Fruit fly (Drosophila melanogaster) whole organism, embryonic: ENCODE results near the gene Dpm1.

Source experiments
- ATbp ChIP-seq: fragments of 200-800 bp; sonication (Bioruptor generic); optimal IDR thresholded peaks from 2 replicates; lab custom pipeline; 2017; ENCODE audit warnings: missing biosample characterization, mild to moderate bottlenecking, missing genetic modification characterization, missing genetic modification reagents
- Awh ChIP-seq: fragments of 200-800 bp; sonication (Bioruptor generic); IDR thresholded peaks from 2 replicates; pipeline ENCODE4, ENCODE4 v1.3.6; 2022; ENCODE audit warnings: missing biosample characterization, missing genetic modification characterization
- CG10543 ChIP-seq: fragments of 200-800 bp; sonication (Bioruptor generic); optimal IDR thresholded peaks from 3 replicates; lab custom pipeline; 2017; ENCODE audit warnings: missing biosample characterization, mild to moderate bottlenecking, missing genetic modification characterization, moderate library complexity
- CG13287 ChIP-seq: fragments of 200-800 bp; sonication (Bioruptor generic); IDR thresholded peaks from 2 replicates; pipeline ENCODE4 v1.3.6; 2022; ENCODE audit warnings: missing biosample characterization, missing genetic modification characterization; ENCODE audit not compliant: partially characterized antibody
- CG13894 ChIP-seq: fragments of 200-800 bp; sonication (Bioruptor generic); optimal IDR thresholded peaks from 3 replicates; lab custom pipeline; 2018; ENCODE audit warnings: missing biosample characterization, mild to moderate bottlenecking, missing genetic modification characterization, moderate library complexity
- CG1603 ChIP-seq: fragments of 200-800 bp; sonication (Bioruptor generic); optimal IDR thresholded peaks from 2 replicates; lab custom pipeline; 2019; ENCODE audit warnings: missing biosample characterization, mild to moderate bottlenecking, missing genetic modification characterization, moderate library complexity
- CG16813 ChIP-seq: fragments of 200-800 bp; sonication (Bioruptor generic); IDR thresholded peaks from 3 replicates; pipeline ENCODE4 v1.3.6; 2022; ENCODE audit warnings: missing biosample characterization, missing genetic modification characterization; ENCODE audit not compliant: partially characterized antibody
- CG1832 ChIP-seq: fragments of 200-800 bp; sonication (Bioruptor generic); optimal IDR thresholded peaks from 2 replicates; lab custom pipeline; 2017; ENCODE audit warnings: missing biosample characterization, mild to moderate bottlenecking, missing genetic modification characterization, inconsistent platforms
- CG3163 ChIP-seq: fragments of 200-800 bp; sonication (Bioruptor generic); optimal IDR thresholded peaks from 3 replicates; lab custom pipeline; 2016; ENCODE audit warnings: missing biosample characterization, missing genetic modification characterization
- CG32767 ChIP-seq: fragments of 200-800 bp; sonication (Bioruptor generic); IDR thresholded peaks from 2 replicates; pipeline ENCODE4 v1.3.6; 2022; ENCODE audit warnings: missing biosample characterization, missing genetic modification characterization
- CG3281 ChIP-seq: fragments of 200-800 bp; sonication (Bioruptor generic); optimal IDR thresholded peaks from 3 replicates; lab custom pipeline; 2017; ENCODE audit warnings: missing biosample characterization, mild to moderate bottlenecking, missing genetic modification characterization
- CG34224 ChIP-seq: fragments of 200-800 bp; sonication (Bioruptor generic); IDR thresholded peaks from 3 replicates; pipeline ENCODE4 v1.3.6; 2022; ENCODE audit warnings: missing biosample characterization, missing genetic modification characterization; ENCODE audit not compliant: partially characterized antibody
- CG3847 ChIP-seq: fragments of 200-800 bp; sonication (Bioruptor generic); IDR thresholded peaks from 2 replicates; pipeline ENCODE4 v1.3.6; 2022; ENCODE audit warnings: missing biosample characterization, missing genetic modification characterization
- CG4360 ChIP-seq: fragments of 200-800 bp; sonication (Bioruptor generic); IDR thresholded peaks from 2 replicates; pipeline ENCODE4 v1.3.6; 2022; ENCODE audit warnings: missing biosample characterization, missing genetic modification characterization
- CG4424 ChIP-seq: fragments of 200-800 bp; sonication (Bioruptor generic); optimal IDR thresholded peaks from 3 replicates; lab custom pipeline; 2016; ENCODE audit warnings: missing biosample characterization, missing genetic modification characterization
- CG6175 ChIP-seq: fragments of 200-800 bp; sonication (Bioruptor generic); IDR thresholded peaks from 3 replicates; pipeline ENCODE4 v1.3.6; 2022; ENCODE audit warnings: missing biosample characterization, missing genetic modification characterization
- CG6854 ChIP-seq: fragments of 200-800 bp; sonication (Bioruptor generic); optimal IDR thresholded peaks from 3 replicates; lab custom pipeline; 2017; ENCODE audit warnings: missing biosample characterization, mild to moderate bottlenecking, missing genetic modification characterization
- CG7271 ChIP-seq: fragments of 200-800 bp; sonication (Bioruptor generic); optimal IDR thresholded peaks from 2 replicates; lab custom pipeline; 2018; ENCODE audit warnings: missing biosample characterization, mild to moderate bottlenecking, missing genetic modification characterization, moderate library complexity
- CG7372 ChIP-seq: fragments of 200-800 bp; sonication (Bioruptor generic); IDR thresholded peaks from 2 replicates; pipeline ENCODE4 v1.3.6; 2022; ENCODE audit warnings: missing biosample characterization, missing genetic modification characterization
- CG8281 ChIP-seq: fragments of 200-800 bp; sonication (Bioruptor generic); optimal IDR thresholded peaks from 2 replicates; lab custom pipeline; 2018; ENCODE audit warnings: missing biosample characterization, mild to moderate bottlenecking, missing genetic modification characterization, moderate library complexity
- CG8478 ChIP-seq: fragments of >200 bp; optimal IDR thresholded peaks from 2 replicates; lab custom pipeline; 2018
- CG9797 ChIP-seq: fragments of 200-800 bp; sonication (Bioruptor generic); optimal IDR thresholded peaks from 3 replicates; lab custom pipeline; 2018; ENCODE audit warnings: missing biosample characterization, mild to moderate bottlenecking, missing genetic modification characterization
- E2f1 ChIP-seq: fragments of 200-800 bp; sonication (Bioruptor generic); IDR thresholded peaks from 2 replicates; pipeline ENCODE4 v1.3.6; 2022; ENCODE audit warnings: missing biosample characterization, missing genetic modification characterization
- Pdp1 ChIP-seq, 2 experiments: fragments of 200-800 bp; sonication (Bioruptor generic); optimal IDR thresholded peaks; 3 replicates each; lab custom pipeline; 2016; ENCODE audit warnings: missing biosample characterization in 2 of 2, missing genetic modification characterization in 2 of 2, mild to moderate bottlenecking in 1 of 2, moderate library complexity in 1 of 2
- Taf1 ChIP-seq: fragments of 200-800 bp; sonication (Bioruptor generic); IDR thresholded peaks from 2 replicates; pipeline ENCODE4 v1.3.6; 2022; ENCODE audit warnings: missing biosample characterization, missing genetic modification characterization
- Trl ChIP-seq, 3 experiments: fragments of >200 bp in 2 of 3; fragments of 200-800 bp in 1 of 3; sonication (Bioruptor generic) in 1 of 3; optimal IDR thresholded peaks; 2 replicates in 1 of 3; 3 replicates in 2 of 3; lab custom pipeline; 2016 to 2017; ENCODE audit warnings: missing biosample characterization in 1 of 3, missing genetic modification characterization in 1 of 3
- abd-A ChIP-seq: fragments of 200-800 bp; sonication (Bioruptor generic); optimal IDR thresholded peaks from 3 replicates; lab custom pipeline; 2019; ENCODE audit warnings: missing biosample characterization, mild to moderate bottlenecking, missing genetic modification characterization, moderate library complexity
- amos ChIP-seq: fragments of 200-800 bp; sonication (Bioruptor generic); IDR thresholded peaks from 2 replicates; pipeline ENCODE4 v1.3.6; 2022; ENCODE audit warnings: missing biosample characterization, missing genetic modification characterization; ENCODE audit not compliant: partially characterized antibody
- aop ChIP-seq: fragments of 200-800 bp; sonication (Bioruptor generic); IDR thresholded peaks from 2 replicates; pipeline ENCODE4 v1.3.6; 2022; ENCODE audit warnings: missing biosample characterization, missing genetic modification characterization
- bbx ChIP-seq: fragments of 200-800 bp; sonication (Bioruptor generic); IDR thresholded peaks from 2 replicates; pipeline ENCODE4 v1.3.6; 2022; ENCODE audit warnings: missing biosample characterization, missing genetic modification characterization; ENCODE audit not compliant: partially characterized antibody
- br ChIP-seq: fragments of >200 bp; optimal IDR thresholded peaks from 2 replicates; lab custom pipeline; 2017
- cg ChIP-seq: fragments of 200-800 bp; sonication (Bioruptor generic); optimal IDR thresholded peaks from 3 replicates; lab custom pipeline; 2019; ENCODE audit warnings: missing biosample characterization, mild to moderate bottlenecking, missing genetic modification characterization, moderate library complexity
- chif ChIP-seq, 2 experiments: fragments of 200-800 bp; sonication (Bioruptor generic); optimal IDR thresholded peaks; 3 replicates each; lab custom pipeline; 2016; ENCODE audit warnings: missing biosample characterization in 2 of 2, missing genetic modification characterization in 2 of 2
- chinmo ChIP-seq: fragments of 200-800 bp; sonication (Bioruptor generic); IDR thresholded peaks from 4 replicates; pipeline ENCODE4 v1.3.6; 2022; ENCODE audit warnings: missing biosample characterization, missing genetic modification characterization; ENCODE audit not compliant: partially characterized antibody
- ci ChIP-seq: fragments of 200-800 bp; sonication (Bioruptor generic); IDR thresholded peaks from 3 replicates; pipeline ENCODE4 v1.3.6; 2022; ENCODE audit warnings: missing biosample characterization, missing genetic modification characterization
- crol ChIP-seq: fragments of 200-800 bp; sonication (Bioruptor generic); IDR thresholded peaks from 2 replicates; pipeline ENCODE4 v1.3.6; 2022; ENCODE audit warnings: missing biosample characterization, missing genetic modification characterization
- ewg ChIP-seq: fragments of 200-800 bp; sonication (Bioruptor generic); optimal IDR thresholded peaks from 3 replicates; lab custom pipeline; 2017; ENCODE audit warnings: mild to moderate bottlenecking, missing biosample characterization, missing genetic modification reagents, missing genetic modification characterization
- gcm ChIP-seq: fragments of 200-800 bp; sonication (Bioruptor generic); optimal IDR thresholded peaks from 2 replicates; lab custom pipeline; 2019; ENCODE audit warnings: missing biosample characterization, mild to moderate bottlenecking, missing genetic modification characterization, moderate library complexity
- gfzf ChIP-seq: fragments of 200-800 bp; sonication (Bioruptor generic); optimal IDR thresholded peaks from 2 replicates; lab custom pipeline; 2016; ENCODE audit warnings: missing biosample characterization, mild to moderate bottlenecking, missing genetic modification characterization, moderate library complexity
- ham ChIP-seq: fragments of 200-800 bp; sonication (Bioruptor generic); IDR thresholded peaks from 2 replicates; pipeline ENCODE4 v1.3.6; 2022; ENCODE audit warnings: missing biosample characterization, missing genetic modification characterization
- hbn ChIP-seq: fragments of 200-800 bp; sonication (Bioruptor generic); IDR thresholded peaks from 2 replicates; pipeline ENCODE4 v1.3.6; 2022; ENCODE audit warnings: missing biosample characterization, missing genetic modification characterization; ENCODE audit not compliant: partially characterized antibody
- mirr ChIP-seq: fragments of 200-800 bp; sonication (Bioruptor generic); optimal IDR thresholded peaks from 3 replicates; lab custom pipeline; 2018; ENCODE audit warnings: missing biosample characterization, mild to moderate bottlenecking, missing genetic modification characterization
- rib ChIP-seq: fragments of 200-800 bp; sonication (Bioruptor generic); IDR thresholded peaks from 2 replicates; pipeline ENCODE4 v1.3.6; 2022; ENCODE audit warnings: missing biosample characterization, missing genetic modification characterization
- sd ChIP-seq: fragments of 200-800 bp; sonication (Bioruptor generic); optimal IDR thresholded peaks from 3 replicates; lab custom pipeline; 2018; ENCODE audit warnings: missing biosample characterization, mild to moderate bottlenecking, missing genetic modification characterization, moderate library complexity
- sqz ChIP-seq: fragments of 200-800 bp; sonication (Bioruptor generic); optimal IDR thresholded peaks from 3 replicates; lab custom pipeline; 2018; ENCODE audit warnings: missing biosample characterization, mild to moderate bottlenecking, missing genetic modification characterization
- stwl ChIP-seq: fragments of 200-800 bp; sonication (Bioruptor generic); optimal IDR thresholded peaks from 3 replicates; lab custom pipeline; 2018; ENCODE audit warnings: missing biosample characterization, mild to moderate bottlenecking, missing genetic modification characterization, moderate library complexity
- tna ChIP-seq: fragments of 200-800 bp; sonication (Bioruptor generic); IDR thresholded peaks from 2 replicates; pipeline ENCODE4 v1.3.6; 2022; ENCODE audit warnings: missing biosample characterization, missing genetic modification characterization; ENCODE audit not compliant: partially characterized antibody
- wek ChIP-seq: fragments of 200-800 bp; sonication (Bioruptor generic); optimal IDR thresholded peaks from 3 replicates; lab custom pipeline; 2018; ENCODE audit warnings: missing biosample characterization, mild to moderate bottlenecking, missing genetic modification characterization, moderate library complexity

The Dpm1 gene

dm6 chr2L:19574959-19575625 lies 48.9 kb upstream of the Dpm1 start (continued):
- TF ChIP-seq CG10543 (GFP tag; lab: Kevin White, UChicago) (peak; percentile 77), CG16813 (GFP tag; lab: Robert Waterston, UW) (peak; percentile 24; the same call in 1 of the 3 replicates), CG3847 (GFP tag; lab: Robert Waterston, UW) (no peak), chinmo (GFP tag; lab: Robert Waterston, UW) (peak; percentile 100), ewg (peak; percentile 85), rib (peak; percentile 29; the same call in 1 of the 2 replicates), Pdp1 (GFP tag; optimal IDR thresholded peaks at IDR 0.05; lab: Kevin White, UChicago) (peak in 1 of 2 experiments; percentile 69), CG13287 (peak; percentile 62; the same call in 1 of the 2 replicates), CG8281 (tag; lab: Kevin White, UChicago) (no peak), CG3281 (GFP tag; lab: Kevin White, UChicago) (no peak), ham (GFP tag; lab: Robert Waterston, UW) (no peak), amos (GFP tag; lab: Robert Waterston, UW) (peak; percentile 51; the same call in 1 of the 2 replicates), CG4424 (no peak), Awh (GFP tag; lab: Robert Waterston, UW) (no peak), CG6854 (GFP tag; lab: Kevin White, UChicago) (no peak), CG1832 (GFP tag; lab: Kevin White, UChicago) (no peak), tna (GFP tag; lab: Robert Waterston, UW) (peak; percentile 39; the same call in 1 of the 2 replicates), CG9797 (no peak), gfzf (GFP tag; lab: Kevin White, UChicago) (no peak), gcm (GFP tag; lab: Kevin White, UChicago) (peak; percentile 92), Trl (optimal IDR thresholded peaks at IDR 0.05; lab: Kevin White, UChicago) (peak; percentile 74 to 79), Trl (GFP tag; optimal IDR thresholded peaks at IDR 0.05; lab: Kevin White, UChicago) (no peak), aop (GFP tag; lab: Robert Waterston, UW) (peak; percentile 88), stwl (tag; lab: Kevin White, UChicago) (no peak), CG3163 (GFP tag; lab: Kevin White, UChicago) (peak; percentile 81), CG13894 (tag; lab: Kevin White, UChicago) (peak; percentile 32), CG34224 (GFP tag; lab: Robert Waterston, UW) (peak; percentile 56; the same call in 2 of the 3 replicates), crol (GFP tag; lab: Robert Waterston, UW) (peak; percentile 99), cg (GFP tag; lab: Kevin White, UChicago) (peak; percentile 98), CG1603 (tag; lab: Kevin White, UChicago) (no peak), CG4360 (GFP tag; lab: Robert Waterston, UW) (peak; percentile 99), ATbp (peak; percentile 3), chif (GFP tag; optimal IDR thresholded peaks at IDR 0.05; lab: Kevin White, UChicago) (no peak), ci (GFP tag; lab: Robert Waterston, UW) (no peak), Taf1 (no peak), sqz (no peak), CG32767 (GFP tag; lab: Robert Waterston, UW) (peak; percentile 58; the same call in 1 of the 2 replicates), CG7372 (GFP tag; lab: Robert Waterston, UW) (no peak), CG6175 (GFP tag; lab: Robert Waterston, UW) (peak; percentile 96), E2f1 (no peak), abd-A (tag; lab: Kevin White, UChicago) (peak; percentile 94), CG7271 (tag; lab: Kevin White, UChicago) (no peak), wek (no peak), br (lab: Kevin White, UChicago) (no peak), CG8478 (peak; percentile 91), mirr (peak; percentile 35), sd (tag; lab: Kevin White, UChicago) (peak; percentile 86), hbn (GFP tag; lab: Robert Waterston, UW) (peak; percentile 25; the same call in 1 of the 2 replicates), bbx (GFP tag; lab: Robert Waterston, UW) (peak; percentile 52; the same call in 1 of the 2 replicates)
